Fruit fly (Drosophila melanogaster): ENCODE results near the gene CG1387.

dm6 chrX:8421449-8421795, 35.8 kb downstream of the CG1387 start:
- no peak for TF ChIP-seq psq (optimal IDR thresholded peaks at IDR 0.05)
- no peak for TF ChIP-seq pan (optimal IDR thresholded peaks at IDR 0.05)
- no peak for TF ChIP-seq usp (GFP tag; optimal IDR thresholded peaks at IDR 0.05)
- TF ChIP-seq Dll (optimal IDR thresholded peaks at IDR 0.05) = no peak
- TF ChIP-seq CG8478 (optimal IDR thresholded peaks at IDR 0.05) = no peak
- TF ChIP-seq EcR (GFP tag; optimal IDR thresholded peaks at IDR 0.05) = no peak

All from whole organism.